Fruit fly (Drosophila melanogaster): ENCODE results near the gene Idh.
A peak's percentile ranks its signal among the peaks of the same experiment; 100 is the strongest.

Idh gene

dm6 chr3L:8308891-8309352, 51.8 kb downstream of the Idh start, which contains the start of gene BI-1 (continued):
- no peak for TF ChIP-seq sqz (GFP tag; optimal IDR thresholded peaks at IDR 0.05)
- no peak for TF ChIP-seq pb (GFP tag; optimal IDR thresholded peaks at IDR 0.05)
- TF ChIP-seq Gug (GFP tag; IDR thresholded peaks at IDR 0.05), result no peak
- peak; percentile 55 for TF ChIP-seq CG17829 (tag; optimal IDR thresholded peaks at IDR 0.05)
- TF ChIP-seq Ets65A (GFP tag), result peak; percentile 94
- no peak for TF ChIP-seq gsb (GFP tag; IDR thresholded peaks at IDR 0.05)
- peak; percentile 79 for TF ChIP-seq Sox100B (GFP tag; optimal IDR thresholded peaks at IDR 0.05)
- peak; percentile 69 for TF ChIP-seq Dek (tag; optimal IDR thresholded peaks at IDR 0.05)
- TF ChIP-seq da (GFP tag; optimal IDR thresholded peaks at IDR 0.05), result no peak
- no peak for TF ChIP-seq ac (GFP tag; optimal IDR thresholded peaks at IDR 0.05)
- TF ChIP-seq Med (GFP tag), result peak; percentile 66
- TF ChIP-seq sd (tag; optimal IDR thresholded peaks at IDR 0.05), result no peak
- no peak for TF ChIP-seq eyg (GFP tag; optimal IDR thresholded peaks at IDR 0.05)
- no peak for TF ChIP-seq Atf-2 (GFP tag; optimal IDR thresholded peaks at IDR 0.05)
- TF ChIP-seq row (GFP tag; IDR thresholded peaks at IDR 0.05), result peak; percentile 94
- no peak for TF ChIP-seq h (optimal IDR thresholded peaks at IDR 0.05)
- TF ChIP-seq CG12942 (GFP tag; optimal IDR thresholded peaks at IDR 0.05), result peak; percentile 36
- peak; percentile 58 for TF ChIP-seq CG12155 (GFP tag; optimal IDR thresholded peaks at IDR 0.05)
- TF ChIP-seq CG2129 (GFP tag; IDR thresholded peaks at IDR 0.05; ENCODE audit: partially characterized antibody), result no peak
- no peak for TF ChIP-seq pita (GFP tag; optimal IDR thresholded peaks at IDR 0.05)
- no peak for TF ChIP-seq D (optimal IDR thresholded peaks at IDR 0.05)
- TF ChIP-seq D (GFP tag; optimal IDR thresholded peaks at IDR 0.05), result peak; percentile 44
- no peak for TF ChIP-seq CG3726 (GFP tag; IDR thresholded peaks at IDR 0.05)
- no peak for TF ChIP-seq fd64A (GFP tag; optimal IDR thresholded peaks at IDR 0.05)
- TF ChIP-seq Asciz (GFP tag; optimal IDR thresholded peaks at IDR 0.05), result no peak
- TF ChIP-seq cas (GFP tag; IDR thresholded peaks at IDR 0.05), result no peak
- TF ChIP-seq Ravus (GFP tag; IDR thresholded peaks at IDR 0.05), result no peak
- TF ChIP-seq Myb (GFP tag; optimal IDR thresholded peaks at IDR 0.05), result peak; percentile 31
- peak; percentile 75 for TF ChIP-seq nmo (GFP tag; optimal IDR thresholded peaks at IDR 0.05)

dm6 chr3L:8306880-8307279, 53.8 kb downstream of the Idh start, which contains the start of gene Gr66a:
Gene Gr66a (minus strand): TSS chr3L:8306980.
- TF ChIP-seq NC2α (GFP tag; optimal IDR thresholded peaks at IDR 0.05) (no peak), chn (GFP tag; optimal IDR thresholded peaks at IDR 0.05) (no peak), wor (GFP tag; IDR thresholded peaks at IDR 0.05) (no peak), hb (GFP tag; IDR thresholded peaks at IDR 0.05; ENCODE audit: partially characterized antibody) (no peak), BtbVII (GFP tag; optimal IDR thresholded peaks at IDR 0.05) (no peak), BEAF-32 (GFP tag; optimal IDR thresholded peaks at IDR 0.05) (no peak), Hr3 (GFP tag; optimal IDR thresholded peaks at IDR 0.05) (no peak), zfh1 (GFP tag; IDR thresholded peaks at IDR 0.05) (no peak), exex (tag; optimal IDR thresholded peaks at IDR 0.05) (no peak), repo (GFP tag; optimal IDR thresholded peaks at IDR 0.05) (no peak), Xbp1 (GFP tag; optimal IDR thresholded peaks at IDR 0.05) (no peak), CG14667 (GFP tag; IDR thresholded peaks at IDR 0.05) (no peak), CG13624 (GFP tag; optimal IDR thresholded peaks at IDR 0.05) (no peak), gem (tag; optimal IDR thresholded peaks at IDR 0.05) (no peak)

Measured in whole organism, embryonic.